Fruit fly (Drosophila melanogaster): ENCODE results near the gene CG4045.

CG4045 gene

dm6 chrX:2075846-2076377 lies at the start of gene CG4045:
Gene CG4045 (minus strand): TSS chrX:2075900.
- peak; percentile 39 for TF ChIP-seq CG11504 (tag; optimal IDR thresholded peaks at IDR 0.05)
- TF ChIP-seq CG10267 (tag; optimal IDR thresholded peaks at IDR 0.05), result peak; percentile 19
- no peak for TF ChIP-seq vvl (GFP tag; IDR thresholded peaks at IDR 0.05)
- TF ChIP-seq E2f2 (GFP tag; IDR thresholded peaks at IDR 0.05), result peak; percentile 28; the same call in 1 of the 2 replicates
- peak; percentile 45 for TF ChIP-seq BEAF-32 (GFP tag; optimal IDR thresholded peaks at IDR 0.05)
- TF ChIP-seq unpg (GFP tag; optimal IDR thresholded peaks at IDR 0.05), result peak; percentile 13
- peak; percentile 29; the same call in 1 of the 2 replicates for TF ChIP-seq Scr (GFP tag; IDR thresholded peaks at IDR 0.05; ENCODE audit: partially characterized antibody)
- TF ChIP-seq phol (tag; optimal IDR thresholded peaks at IDR 0.05), result peak; percentile 14
- peak; percentile 39 for TF ChIP-seq CG2678 (tag; optimal IDR thresholded peaks at IDR 0.05)
- TF ChIP-seq pzg (GFP tag; optimal IDR thresholded peaks at IDR 0.05), result peak; percentile 20
- TF ChIP-seq dmrt99B (tag; optimal IDR thresholded peaks at IDR 0.05), result peak; percentile 31
- peak; percentile 23 for TF ChIP-seq CG13287 (GFP tag; IDR thresholded peaks at IDR 0.05; ENCODE audit: partially characterized antibody)
- no peak for TF ChIP-seq sim (GFP tag; IDR thresholded peaks at IDR 0.05)
- no peak for TF ChIP-seq CG12659 (GFP tag; optimal IDR thresholded peaks at IDR 0.05)
- TF ChIP-seq Sry-β (GFP tag; optimal IDR thresholded peaks at IDR 0.05), result peak; percentile 40
- TF ChIP-seq Doc3 (GFP tag; IDR thresholded peaks at IDR 0.05; ENCODE audit: partially characterized antibody), result no peak
- TF ChIP-seq ro (GFP tag; IDR thresholded peaks at IDR 0.05), result no peak
- TF ChIP-seq dati (GFP tag; IDR thresholded peaks at IDR 0.05), result no peak
- TF ChIP-seq CG2129 (GFP tag; IDR thresholded peaks at IDR 0.05; ENCODE audit: partially characterized antibody), result no peak
- no peak for TF ChIP-seq Neu2 (GFP tag; optimal IDR thresholded peaks at IDR 0.05; ENCODE audit: borderline replicate concordance)
- peak; percentile 47; the same call in 1 of the 2 replicates for TF ChIP-seq hbn (GFP tag; IDR thresholded peaks at IDR 0.05; ENCODE audit: partially characterized antibody)
- no peak for TF ChIP-seq CG9932 (GFP tag; IDR thresholded peaks at IDR 0.05)
- TF ChIP-seq CG15269 (tag; optimal IDR thresholded peaks at IDR 0.05), result peak; percentile 16
- no peak for TF ChIP-seq sisA (GFP tag; IDR thresholded peaks at IDR 0.05)
- TF ChIP-seq nmo (GFP tag; optimal IDR thresholded peaks at IDR 0.05), result peak; percentile 16
- no peak for TF ChIP-seq ab (GFP tag; optimal IDR thresholded peaks at IDR 0.05)
- no peak for TF ChIP-seq CG8290 (GFP tag; optimal IDR thresholded peaks at IDR 0.05)
- TF ChIP-seq CG8290 (tag; optimal IDR thresholded peaks at IDR 0.05), result no peak
- 0 out of 2 replicates have a peak, but pooled peaks have one; percentile 18 for TF ChIP-seq CG31441 (GFP tag; IDR thresholded peaks at IDR 0.05)
- no peak for TF ChIP-seq btn (GFP tag; optimal IDR thresholded peaks at IDR 0.05)
- no peak for TF ChIP-seq CG32767 (GFP tag; IDR thresholded peaks at IDR 0.05)
- TF ChIP-seq p53 (GFP tag; optimal IDR thresholded peaks at IDR 0.05), result no peak
- no peak for TF ChIP-seq aop (GFP tag; IDR thresholded peaks at IDR 0.05)
- peak; percentile 0 for TF ChIP-seq YL-1 (GFP tag; optimal IDR thresholded peaks at IDR 0.05)
- no peak for TF ChIP-seq hb (GFP tag; IDR thresholded peaks at IDR 0.05; ENCODE audit: partially characterized antibody)
- TF ChIP-seq sens (GFP tag), result peak; percentile 73
- TF ChIP-seq E2f1 (GFP tag; IDR thresholded peaks at IDR 0.05), result no peak
- peak; percentile 18 for TF ChIP-seq CG4424 (GFP tag; optimal IDR thresholded peaks at IDR 0.05)
- TF ChIP-seq CG2712 (tag; optimal IDR thresholded peaks at IDR 0.05), result peak; percentile 23
- TF ChIP-seq CG8765 (GFP tag; IDR thresholded peaks at IDR 0.05), result no peak
- 0 out of 4 replicates have a peak, but pooled peaks have one; percentile 19 for TF ChIP-seq Dll (GFP tag; IDR thresholded peaks at IDR 0.05; ENCODE audit: partially characterized antibody)
- TF ChIP-seq gfzf (GFP tag; optimal IDR thresholded peaks at IDR 0.05), result peak; percentile 43
- no peak for TF ChIP-seq CG12219 (GFP tag; optimal IDR thresholded peaks at IDR 0.05)
- TF ChIP-seq CG9817 (tag; optimal IDR thresholded peaks at IDR 0.05), result no peak
- TF ChIP-seq CG10147 (GFP tag; optimal IDR thresholded peaks at IDR 0.05), result no peak
- peak; percentile 54 for TF ChIP-seq row (GFP tag; IDR thresholded peaks at IDR 0.05)
- peak; percentile 1 for TF ChIP-seq lab (GFP tag; optimal IDR thresholded peaks at IDR 0.05)
- TF ChIP-seq CG7839 (tag; optimal IDR thresholded peaks at IDR 0.05), result peak; percentile 39
- TF ChIP-seq CG17361 (GFP tag; IDR thresholded peaks at IDR 0.05), result 0 out of 3 replicates have a peak, but pooled peaks have one; percentile 21

Measured in whole organism, embryonic.